Worm (Caenorhabditis elegans) whole organism, L4/young adult: ENCODE data around the gene fbxb-58.

ENCODE experiments used
- W03F9.2 ChIP-seq: fragments of 150-350 bp; optimal IDR thresholded peaks from 2 replicates; lab custom pipeline; 2014; ENCODE audit warnings: missing biosample characterization, missing genetic modification characterization
- dao-5 ChIP-seq: sonication (generic microtip); optimal IDR thresholded peaks from 2 replicates; lab custom pipeline; 2016; ENCODE audit warnings: missing genotype, missing genetic modification characterization, moderate library complexity, missing compliant biosample characterization
- him-1 ChIP-seq: sonication (generic microtip); optimal IDR thresholded peaks from 2 replicates; lab custom pipeline; 2016; ENCODE audit warnings: missing genotype, missing genetic modification reagents, missing genetic modification characterization, missing compliant biosample characterization

- TF ChIP-seq him-1 (tag; lab: Kevin White, UChicago) (no peak), dao-5 (tag; lab: Kevin White, UChicago) (no peak), W03F9.2 (tag; lab: Kevin White, UChicago) (no peak)
Measured at ce11 chrX:1603709-1604108, 24.2 kb upstream of the fbxb-58 start.
